Worm (Caenorhabditis elegans) whole organism, L4/young adult: ENCODE measurements around the gene F20B6.4.

ENCODE experiments used
- W03F9.2 ChIP-seq: fragments of 150-350 bp; optimal IDR thresholded peaks from 2 replicates; lab custom pipeline; 2014; ENCODE audit warnings: missing biosample characterization, missing genetic modification characterization
- dao-5 ChIP-seq: sonication (generic microtip); optimal IDR thresholded peaks from 2 replicates; lab custom pipeline; 2016; ENCODE audit warnings: missing genotype, missing genetic modification characterization, moderate library complexity, missing compliant biosample characterization
- him-1 ChIP-seq: sonication (generic microtip); optimal IDR thresholded peaks from 2 replicates; lab custom pipeline; 2016; ENCODE audit warnings: missing genotype, missing genetic modification reagents, missing genetic modification characterization, missing compliant biosample characterization

ce11 chrX:4216894-4217293 lies 20.6 kb upstream of the F20B6.4 start, which contains the start of the genes F20B6.10 and hpk-1:
- TF ChIP-seq dao-5 (tag; lab: Kevin White, UChicago) (no peak), him-1 (no peak), W03F9.2 (no peak)
